Fruit fly (Drosophila melanogaster): ENCODE data around the gene Grp170.

Gene Grp170

dm6 chrX:2321900-2322555 is 47.2 kb upstream of the Grp170 start (continued):
- TF ChIP-seq Kr (GFP tag; optimal IDR thresholded peaks at IDR 0.05) (peak; percentile 32), Elba2 (GFP tag; optimal IDR thresholded peaks at IDR 0.05) (no peak), D19A (tag; optimal IDR thresholded peaks at IDR 0.05) (no peak), Trl (optimal IDR thresholded peaks at IDR 0.05) (no peak), Trl (GFP tag; optimal IDR thresholded peaks at IDR 0.05) (peak; percentile 44), D19B (GFP tag; optimal IDR thresholded peaks at IDR 0.05) (no peak), CG43689 (GFP tag; IDR thresholded peaks at IDR 0.05) (no peak), al (GFP tag; IDR thresholded peaks at IDR 0.05) (0 out of 2 replicates have a peak, but pooled peaks have one; percentile 19), twi (tag; optimal IDR thresholded peaks at IDR 0.05) (peak; percentile 21), chn (GFP tag; optimal IDR thresholded peaks at IDR 0.05) (peak; percentile 57), phol (tag; optimal IDR thresholded peaks at IDR 0.05) (peak; percentile 23), MTF-1 (GFP tag; optimal IDR thresholded peaks at IDR 0.05; ENCODE audit: borderline replicate concordance) (no peak), Poxn (GFP tag; IDR thresholded peaks at IDR 0.05) (no peak), CG14965 (GFP tag; optimal IDR thresholded peaks at IDR 0.05; ENCODE audit: borderline replicate concordance) (no peak), CG16815 (GFP tag; optimal IDR thresholded peaks at IDR 0.05) (peak; percentile 58), Adf1 (GFP tag; IDR thresholded peaks at IDR 0.05) (peak; percentile 28; the same call in 1 of the 2 replicates), CG1602 (GFP tag; optimal IDR thresholded peaks at IDR 0.05) (peak; percentile 34), CG7556 (GFP tag; optimal IDR thresholded peaks at IDR 0.05) (peak; percentile 57), CG2120 (GFP tag; optimal IDR thresholded peaks at IDR 0.05) (peak; percentile 77), dan (GFP tag; IDR thresholded peaks at IDR 0.05) (peak; percentile 39; the same call in 1 of the 2 replicates), gem (tag; optimal IDR thresholded peaks at IDR 0.05) (peak; percentile 62), CG11456 (GFP tag; IDR thresholded peaks at IDR 0.05) (peak; percentile 65; the same call in 1 of the 3 replicates), Rfx (GFP tag; IDR thresholded peaks at IDR 0.05) (peak; percentile 56; the same call in 1 of the 2 replicates), CG4404 (GFP tag; IDR thresholded peaks at IDR 0.05) (peak; percentile 67), Sox100B (GFP tag; optimal IDR thresholded peaks at IDR 0.05) (no peak), CG14050 (GFP tag; IDR thresholded peaks at IDR 0.05) (peak; percentile 70), slp2 (GFP tag; optimal IDR thresholded peaks at IDR 0.05) (no peak), CG2712 (tag; optimal IDR thresholded peaks at IDR 0.05) (peak; percentile 53), Atf-2 (GFP tag; optimal IDR thresholded peaks at IDR 0.05) (peak; percentile 23), lab (GFP tag; optimal IDR thresholded peaks at IDR 0.05) (peak; percentile 66), BtbVII (GFP tag; optimal IDR thresholded peaks at IDR 0.05) (no peak), CG18476 (GFP tag; optimal IDR thresholded peaks at IDR 0.05) (peak; percentile 0), btn (GFP tag; optimal IDR thresholded peaks at IDR 0.05) (no peak), Hey (tag; optimal IDR thresholded peaks at IDR 0.05) (no peak), crp (GFP tag; optimal IDR thresholded peaks at IDR 0.05) (no peak), CG30020 (tag; optimal IDR thresholded peaks at IDR 0.05) (no peak), luna (GFP tag; optimal IDR thresholded peaks at IDR 0.05) (no peak), emc (GFP tag; optimal IDR thresholded peaks at IDR 0.05) (no peak), CG9876 (GFP tag; optimal IDR thresholded peaks at IDR 0.05) (peak; percentile 39), inv (GFP tag; IDR thresholded peaks at IDR 0.05; ENCODE audit: partially characterized antibody) (no peak), CG4328 (GFP tag; optimal IDR thresholded peaks at IDR 0.05) (no peak), schlank (tag; optimal IDR thresholded peaks at IDR 0.05) (peak; percentile 32), ssp (GFP tag; IDR thresholded peaks at IDR 0.05) (peak; percentile 61), CG15601 (tag; optimal IDR thresholded peaks at IDR 0.05) (no peak), CG6272 (GFP tag; IDR thresholded peaks at IDR 0.05) (0 out of 2 replicates have a peak, but pooled peaks have one; percentile 16), knrl (GFP tag; IDR thresholded peaks at IDR 0.05; ENCODE audit: partially characterized antibody) (no peak), Blimp-1 (GFP tag; optimal IDR thresholded peaks at IDR 0.05) (no peak), Camta (GFP tag; optimal IDR thresholded peaks at IDR 0.05) (no peak), Vsx1 (GFP tag; optimal IDR thresholded peaks at IDR 0.05) (no peak), psq (GFP tag; optimal IDR thresholded peaks at IDR 0.05) (no peak)

Measured in whole organism, embryonic.